Fruit fly (Drosophila melanogaster): ENCODE data around the gene Gmd.

DNA sequence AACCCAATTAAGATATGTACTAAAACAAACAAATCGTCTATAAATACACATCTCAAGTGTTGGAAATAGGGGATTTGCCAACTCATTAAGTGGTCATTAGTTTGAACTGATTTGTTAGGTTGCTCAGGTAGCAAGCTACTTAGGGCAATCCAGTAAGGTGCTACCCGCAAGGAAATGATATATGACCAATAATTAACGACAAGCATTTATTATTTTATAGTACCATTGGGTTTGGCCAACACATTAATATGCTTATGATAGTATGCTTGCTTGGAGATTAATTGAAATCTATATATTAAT, 19.0 kb upstream of the Gmd start:
- TF ChIP-seq CG4730 (GFP tag; IDR thresholded peaks at IDR 0.05) (no peak), sc (optimal IDR thresholded peaks at IDR 0.05) (no peak), sc (GFP tag; optimal IDR thresholded peaks at IDR 0.05) (no peak), TFAM (GFP tag; optimal IDR thresholded peaks at IDR 0.05) (no peak), CG6813 (GFP tag; optimal IDR thresholded peaks at IDR 0.05) (no peak), CG2712 (tag; optimal IDR thresholded peaks at IDR 0.05) (no peak), so (GFP tag; IDR thresholded peaks at IDR 0.05) (no peak), CrebB (tag; optimal IDR thresholded peaks at IDR 0.05) (no peak), mirr (GFP tag; optimal IDR thresholded peaks at IDR 0.05) (no peak), insv (GFP tag; optimal IDR thresholded peaks at IDR 0.05) (no peak), Gug (GFP tag; IDR thresholded peaks at IDR 0.05) (no peak), grn (GFP tag; optimal IDR thresholded peaks at IDR 0.05) (no peak), stc (GFP tag; IDR thresholded peaks at IDR 0.05) (no peak)

Measured in whole organism, embryonic.